Fruit fly (Drosophila melanogaster) whole organism, embryonic: ENCODE data around the gene Cdc14.

Experiments used
- Atf-2 ChIP-seq: fragments of 200-800 bp; sonication (Bioruptor generic); optimal IDR thresholded peaks from 2 replicates; lab custom pipeline; 2016; ENCODE audit warnings: missing biosample characterization, missing genetic modification characterization
- CG1024 ChIP-seq: fragments of 200-800 bp; sonication (Bioruptor generic); IDR thresholded peaks from 2 replicates; pipeline ENCODE4 v1.3.6; 2022; ENCODE audit warnings: missing biosample characterization, missing genetic modification characterization
- CG10267 ChIP-seq: fragments of 200-800 bp; sonication (Bioruptor generic); optimal IDR thresholded peaks from 2 replicates; lab custom pipeline; 2018; ENCODE audit warnings: missing biosample characterization, mild to moderate bottlenecking, missing genetic modification characterization, moderate library complexity
- CG10366 ChIP-seq: fragments of 200-800 bp; sonication (Bioruptor generic); IDR thresholded peaks from 2 replicates; pipeline ENCODE4 v1.3.6; 2022; ENCODE audit warnings: missing biosample characterization, missing genetic modification characterization
- CG13296 ChIP-seq: fragments of 200-800 bp; sonication (Bioruptor generic); optimal IDR thresholded peaks from 3 replicates; lab custom pipeline; 2018; ENCODE audit warnings: missing biosample characterization, mild to moderate bottlenecking, missing genetic modification characterization
- CG13424 ChIP-seq: fragments of 200-800 bp; sonication (Bioruptor generic); optimal IDR thresholded peaks from 2 replicates; lab custom pipeline; 2019; ENCODE audit warnings: missing biosample characterization, mild to moderate bottlenecking, missing genetic modification characterization, moderate library complexity
- CG15601 ChIP-seq: fragments of 200-800 bp; sonication (Bioruptor generic); optimal IDR thresholded peaks from 3 replicates; lab custom pipeline; 2019; ENCODE audit warnings: missing biosample characterization, mild to moderate bottlenecking, missing genetic modification characterization, moderate library complexity
- CG1603 ChIP-seq: fragments of 200-800 bp; sonication (Bioruptor generic); optimal IDR thresholded peaks from 2 replicates; lab custom pipeline; 2019; ENCODE audit warnings: missing biosample characterization, mild to moderate bottlenecking, missing genetic modification characterization, moderate library complexity
- CG18011 ChIP-seq: fragments of 200-800 bp; sonication (Bioruptor generic); optimal IDR thresholded peaks from 2 replicates; lab custom pipeline; 2017; ENCODE audit warnings: missing biosample characterization, missing genetic modification characterization, mild to moderate bottlenecking, moderate library complexity, missing genotype
- CG18476 ChIP-seq: fragments of 200-800 bp; sonication (Bioruptor generic); optimal IDR thresholded peaks from 2 replicates; lab custom pipeline; 2016; ENCODE audit warnings: missing biosample characterization, mild to moderate bottlenecking, missing genetic modification characterization
- CG2678 ChIP-seq: fragments of 200-800 bp; sonication (Bioruptor generic); optimal IDR thresholded peaks from 3 replicates; lab custom pipeline; 2019; ENCODE audit warnings: missing biosample characterization, mild to moderate bottlenecking, missing genetic modification characterization, moderate library complexity
- CG30403 ChIP-seq: fragments of 200-800 bp; sonication (Bioruptor generic); optimal IDR thresholded peaks from 3 replicates; lab custom pipeline; 2016; ENCODE audit warnings: missing biosample characterization, missing genetic modification characterization
- CG3726 ChIP-seq: fragments of 200-800 bp; sonication (Bioruptor generic); IDR thresholded peaks from 3 replicates; pipeline ENCODE4, ENCODE4 v1.3.6; 2022; ENCODE audit warnings: missing biosample characterization, missing genetic modification characterization
- CG6765 ChIP-seq: fragments of 200-800 bp; sonication (Bioruptor generic); optimal IDR thresholded peaks from 3 replicates; lab custom pipeline; 2017; ENCODE audit warnings: missing biosample characterization, mild to moderate bottlenecking, missing genetic modification characterization
- CG8290 ChIP-seq, 3 experiments: fragments of 200-800 bp; sonication (Bioruptor generic); optimal IDR thresholded peaks; 2 replicates each; lab custom pipeline; 2016 to 2019; ENCODE audit warnings: missing biosample characterization in 3 of 3, missing genetic modification characterization in 3 of 3, mild to moderate bottlenecking in 2 of 3, moderate library complexity in 1 of 3
- CoRest ChIP-seq: fragments of 200-800 bp; sonication (Bioruptor generic); optimal IDR thresholded peaks from 3 replicates; lab custom pipeline; 2018; ENCODE audit warnings: missing biosample characterization, mild to moderate bottlenecking, missing genetic modification characterization, moderate library complexity
- GATAe ChIP-seq: fragments of 200-800 bp; sonication (Bioruptor generic); conservative IDR thresholded peaks from 2 replicates; pipeline ENCODE4 v1.3.6; 2022; ENCODE audit warnings: missing biosample characterization, missing genetic modification characterization
- Hr51 ChIP-seq, 2 experiments: fragments of 200-800 bp; sonication (Bioruptor generic); optimal IDR thresholded peaks; 2 replicates in 1 of 2; 3 replicates in 1 of 2; lab custom pipeline; 2016 to 2018; ENCODE audit warnings: missing biosample characterization in 2 of 2, missing genetic modification characterization in 2 of 2, mild to moderate bottlenecking in 1 of 2, moderate library complexity in 1 of 2
- Lpt ChIP-seq: fragments of >200 bp; optimal IDR thresholded peaks from 2 replicates; lab custom pipeline; 2018; ENCODE audit warnings: missing biosample characterization, missing genetic modification characterization
- Nf-YB ChIP-seq: fragments of 200-800 bp; sonication (Bioruptor generic); optimal IDR thresholded peaks from 3 replicates; lab custom pipeline; 2019; ENCODE audit warnings: missing biosample characterization, mild to moderate bottlenecking, missing genetic modification characterization, moderate library complexity
- NfI ChIP-seq: fragments of 200-800 bp; sonication (Bioruptor generic); optimal IDR thresholded peaks from 3 replicates; lab custom pipeline; 2018; ENCODE audit warnings: missing biosample characterization, mild to moderate bottlenecking, missing genetic modification characterization, moderate library complexity
- Sin3A ChIP-seq: fragments of >200 bp; optimal IDR thresholded peaks from 2 replicates; lab custom pipeline; 2018
- Six4 ChIP-seq: fragments of 200-800 bp; sonication (Bioruptor generic); optimal IDR thresholded peaks from 2 replicates; lab custom pipeline; 2016; ENCODE audit warnings: missing biosample characterization, missing genetic modification characterization
- Spps ChIP-seq: fragments of 200-800 bp; sonication (Bioruptor generic); optimal IDR thresholded peaks from 2 replicates; lab custom pipeline; 2018; ENCODE audit warnings: missing biosample characterization, mild to moderate bottlenecking, missing genetic modification characterization
- chif ChIP-seq, 2 experiments: fragments of 200-800 bp; sonication (Bioruptor generic); optimal IDR thresholded peaks; 3 replicates each; lab custom pipeline; 2016; ENCODE audit warnings: missing biosample characterization in 2 of 2, missing genetic modification characterization in 2 of 2
- chn ChIP-seq: fragments of 200-800 bp; sonication (Bioruptor generic); optimal IDR thresholded peaks from 2 replicates; lab custom pipeline; 2016; ENCODE audit warnings: missing biosample characterization, missing genetic modification characterization
- ci ChIP-seq: fragments of 200-800 bp; sonication (Bioruptor generic); IDR thresholded peaks from 3 replicates; pipeline ENCODE4 v1.3.6; 2022; ENCODE audit warnings: missing biosample characterization, missing genetic modification characterization
- cwo ChIP-seq: fragments of 200-800 bp; sonication (Bioruptor generic); optimal IDR thresholded peaks from 3 replicates; lab custom pipeline; 2017; ENCODE audit warnings: missing biosample characterization, missing genetic modification characterization, mild to moderate bottlenecking, moderate library complexity, missing genetic modification reagents
- dpn ChIP-seq, 2 experiments: fragments of 200-800 bp; sonication (Bioruptor generic); optimal IDR thresholded peaks; 3 replicates each; lab custom pipeline; 2016; ENCODE audit warnings: missing biosample characterization in 2 of 2, missing genetic modification characterization in 2 of 2
- exex ChIP-seq: fragments of 200-800 bp; sonication (Bioruptor generic); optimal IDR thresholded peaks from 4 replicates; lab custom pipeline; 2018; ENCODE audit warnings: missing biosample characterization, mild to moderate bottlenecking, missing genetic modification characterization, moderate library complexity
- fd102C ChIP-seq: fragments of 200-800 bp; sonication (Bioruptor generic); optimal IDR thresholded peaks from 2 replicates; lab custom pipeline; 2018; ENCODE audit warnings: missing biosample characterization, mild to moderate bottlenecking, missing genetic modification characterization, moderate library complexity
- fd96Cb ChIP-seq: fragments of 200-800 bp; sonication (Bioruptor generic); optimal IDR thresholded peaks from 2 replicates; lab custom pipeline; 2018; ENCODE audit warnings: missing biosample characterization, mild to moderate bottlenecking, missing genetic modification characterization, moderate library complexity
- gem ChIP-seq: fragments of 200-800 bp; sonication (Bioruptor generic); optimal IDR thresholded peaks from 2 replicates; lab custom pipeline; 2019; ENCODE audit warnings: missing biosample characterization, mild to moderate bottlenecking, missing genetic modification characterization, moderate library complexity
- hbn ChIP-seq: fragments of 200-800 bp; sonication (Bioruptor generic); IDR thresholded peaks from 2 replicates; pipeline ENCODE4 v1.3.6; 2022; ENCODE audit warnings: missing biosample characterization, missing genetic modification characterization; ENCODE audit not compliant: partially characterized antibody
- lilli ChIP-seq: fragments of 200-800 bp; sonication (Bioruptor generic); optimal IDR thresholded peaks from 3 replicates; lab custom pipeline; 2016; ENCODE audit warnings: missing biosample characterization, missing genetic modification characterization
- lov ChIP-seq, 2 experiments: fragments of 200-800 bp in 1 of 2; fragments of >200 bp in 1 of 2; sonication (Bioruptor generic) in 1 of 2; IDR thresholded peaks in 1 of 2; optimal IDR thresholded peaks in 1 of 2; 2 replicates in 1 of 2; 3 replicates in 1 of 2; pipeline versions ENCODE4 v1.3.6 to Lab custom; 2017 to 2022; ENCODE audit warnings: missing biosample characterization in 1 of 2, missing genetic modification characterization in 1 of 2
- nerfin-2 ChIP-seq: fragments of 200-800 bp; sonication (Bioruptor generic); IDR thresholded peaks from 2 replicates; pipeline ENCODE4 v1.3.6; 2022; ENCODE audit warnings: missing biosample characterization, missing genetic modification characterization; ENCODE audit not compliant: partially characterized antibody
- nom ChIP-seq: fragments of 200-800 bp; sonication (Bioruptor generic); optimal IDR thresholded peaks from 2 replicates; lab custom pipeline; 2017; ENCODE audit warnings: missing biosample characterization, missing genetic modification characterization, mild to moderate bottlenecking, moderate library complexity, missing genetic modification reagents
- onecut ChIP-seq: fragments of 200-800 bp; sonication (Bioruptor generic); IDR thresholded peaks from 2 replicates; pipeline ENCODE4 v1.3.6; 2022; ENCODE audit warnings: missing biosample characterization, missing genetic modification characterization
- otp ChIP-seq: fragments of 200-800 bp; sonication (Bioruptor generic); IDR thresholded peaks from 3 replicates; pipeline ENCODE4, ENCODE4 v1.3.6; 2022; ENCODE audit warnings: missing biosample characterization, missing genetic modification characterization
- sc ChIP-seq, 3 experiments: fragments of >200 bp in 2 of 3; fragments of 200-800 bp in 1 of 3; sonication (Bioruptor generic) in 1 of 3; optimal IDR thresholded peaks; 2 replicates in 2 of 3; 3 replicates in 1 of 3; lab custom pipeline; 2017; ENCODE audit warnings: mild to moderate bottlenecking in 1 of 3, missing biosample characterization in 1 of 3, missing genetic modification characterization in 1 of 3, missing genetic modification reagents in 1 of 3
- sim ChIP-seq: fragments of 200-800 bp; sonication (Bioruptor generic); IDR thresholded peaks from 2 replicates; pipeline ENCODE4 v1.3.6; 2022; ENCODE audit warnings: missing biosample characterization, missing genetic modification characterization
- slbo ChIP-seq: fragments of 200-800 bp; sonication (Bioruptor generic); IDR thresholded peaks from 2 replicates; pipeline ENCODE4 v1.3.6; 2022; ENCODE audit warnings: missing biosample characterization, missing genetic modification characterization
- sob ChIP-seq: fragments of 200-800 bp; sonication (Bioruptor generic); IDR thresholded peaks from 2 replicates; pipeline ENCODE4 v1.3.6; 2022; ENCODE audit warnings: missing biosample characterization, missing genetic modification characterization
- tin ChIP-seq: fragments of 200-800 bp; sonication (Bioruptor generic); optimal IDR thresholded peaks from 3 replicates; lab custom pipeline; 2016; ENCODE audit warnings: missing biosample characterization, missing genetic modification characterization
- zfh2 ChIP-seq: fragments of 200-800 bp; sonication (Bioruptor generic); optimal IDR thresholded peaks from 2 replicates; lab custom pipeline; 2016; ENCODE audit warnings: missing biosample characterization, missing genetic modification characterization

Gene Cdc14

dm6 chr2L:7790448-7791355 lies 19.8 kb downstream of the Cdc14 start, which contains the start of gene CG7149 (continued):
- TF ChIP-seq CG10267, result no peak
- TF ChIP-seq CG10366 (GFP tag; lab: Robert Waterston, UW), result no peak
- no peak for TF ChIP-seq CG15601
- no peak for TF ChIP-seq NfI (GFP tag; lab: Kevin White, UChicago)
- TF ChIP-seq fd102C, result no peak
- no peak for TF ChIP-seq zfh2
- TF ChIP-seq ci, result peak; percentile 66; the same call in 2 of the 3 replicates
- TF ChIP-seq CG13296, result no peak
- TF ChIP-seq CG8290 (GFP tag; optimal IDR thresholded peaks at IDR 0.05; lab: Kevin White, UChicago), result no peak
- TF ChIP-seq CG8290 (tag; optimal IDR thresholded peaks at IDR 0.05; lab: Kevin White, UChicago), result peak in 1 of 2 experiments; percentile 68
- no peak for TF ChIP-seq Six4 (GFP tag; lab: Kevin White, UChicago)
- peak; percentile 35 for TF ChIP-seq CoRest (tag; lab: Kevin White, UChicago)
- peak; percentile 19 for TF ChIP-seq gem (tag; lab: Kevin White, UChicago)
- TF ChIP-seq Spps, result no peak
- peak; percentile 57 for TF ChIP-seq cwo (GFP tag; lab: Kevin White, UChicago)
- no peak for TF ChIP-seq CG3726 (GFP tag; lab: Robert Waterston, UW)
- no peak for TF ChIP-seq chn
- peak; percentile 20 for TF ChIP-seq CG2678 (tag; lab: Kevin White, UChicago)
- TF ChIP-seq sob (GFP tag; lab: Robert Waterston, UW), result peak; percentile 23; the same call in 1 of the 2 replicates
- TF ChIP-seq chif (GFP tag; optimal IDR thresholded peaks at IDR 0.05; lab: Kevin White, UChicago), result peak in 1 of 2 experiments; percentile 21
- no peak for TF ChIP-seq Sin3A (lab: Kevin White, UChicago)
- TF ChIP-seq sc (optimal IDR thresholded peaks at IDR 0.05; lab: Kevin White, UChicago), result no peak
- no peak for TF ChIP-seq sc (GFP tag; optimal IDR thresholded peaks at IDR 0.05; lab: Kevin White, UChicago)
- TF ChIP-seq CG6765 (GFP tag; lab: Kevin White, UChicago), result no peak
- TF ChIP-seq Atf-2 (GFP tag; lab: Kevin White, UChicago), result peak; percentile 16
- no peak for TF ChIP-seq CG1024 (GFP tag; lab: Robert Waterston, UW)
- TF ChIP-seq otp (GFP tag; lab: Robert Waterston, UW), result no peak
- TF ChIP-seq exex (tag; lab: Kevin White, UChicago), result peak; percentile 91
- no peak for TF ChIP-seq fd96Cb (tag; lab: Kevin White, UChicago)
- TF ChIP-seq CG1603 (tag; lab: Kevin White, UChicago), result no peak
- TF ChIP-seq CG13424 (tag; lab: Kevin White, UChicago), result peak; percentile 20
- TF ChIP-seq nom, result peak; percentile 2
- no peak for TF ChIP-seq nerfin-2 (GFP tag; lab: Robert Waterston, UW)
- no peak for TF ChIP-seq Lpt (GFP tag; lab: Kevin White, UChicago)
- TF ChIP-seq slbo, result peak; percentile 41; the same call in 1 of the 2 replicates
- TF ChIP-seq lilli (GFP tag; lab: Kevin White, UChicago), result peak; percentile 44
- TF ChIP-seq GATAe (GFP tag; lab: Robert Waterston, UW), result peak; percentile 66
- TF ChIP-seq CG18476 (GFP tag; lab: Kevin White, UChicago), result no peak
- no peak for TF ChIP-seq CG18011
- TF ChIP-seq onecut (GFP tag; lab: Robert Waterston, UW), result no peak
- TF ChIP-seq lov (optimal IDR thresholded peaks at IDR 0.05; lab: Kevin White, UChicago), result no peak
- TF ChIP-seq lov (GFP tag; IDR thresholded peaks at IDR 0.05; lab: Robert Waterston, UW), result 0 out of 3 replicates have a peak, but pooled peaks have one; percentile 9
- peak; percentile 33 for TF ChIP-seq CG30403 (GFP tag; lab: Kevin White, UChicago)
- no peak for TF ChIP-seq hbn
- peak in 1 of 2 experiments; percentile 31 for TF ChIP-seq Hr51 (GFP tag; optimal IDR thresholded peaks at IDR 0.05; lab: Kevin White, UChicago)
- TF ChIP-seq tin (GFP tag; lab: Kevin White, UChicago), result no peak
- no peak for TF ChIP-seq Nf-YB (GFP tag; lab: Kevin White, UChicago)
- TF ChIP-seq sim (GFP tag; lab: Robert Waterston, UW), result no peak
- TF ChIP-seq dpn (GFP tag; optimal IDR thresholded peaks at IDR 0.05; lab: Kevin White, UChicago), result peak in 1 of 2 experiments; percentile 2
